Worm (Caenorhabditis elegans) whole organism, L4 larva: Measurements from ENCODE around the gene ssq-1.

ENCODE experiments used
- T20F7.1 ChIP-seq: fragments of 200-800 bp; sonication (Bioruptor generic); optimal IDR thresholded peaks from 2 replicates; lab custom pipeline; 2018; ENCODE audit warnings: mild to moderate bottlenecking, missing genetic modification characterization, missing compliant biosample characterization
- aha-1 ChIP-seq: fragments of 150-350 bp; peaks from one replicate; lab custom pipeline; 2014; ENCODE audit warnings: missing biosample characterization, missing genetic modification characterization
- cey-2 ChIP-seq: sonication (generic microtip); optimal IDR thresholded peaks from 3 replicates; lab custom pipeline; 2017; ENCODE audit warnings: missing genetic modification characterization, mild to moderate bottlenecking, missing compliant biosample characterization, antibody characterized with exemption, borderline replicate concordance; ENCODE audit not compliant: insufficient read depth
- ctbp-1 ChIP-seq: fragments of 200-800 bp; sonication (Bioruptor generic); IDR thresholded peaks from 2 replicates; pipeline ENCODE4 v1.3.6; 2022; ENCODE audit warnings: missing genetic modification reagents, missing genetic modification characterization, missing compliant biosample characterization
- daf-16 ChIP-seq, 3 experiments: sonication (generic microtip); optimal IDR thresholded peaks; 2 replicates each; lab custom pipeline; 2016 to 2017; ENCODE audit warnings: missing genetic modification characterization in 3 of 3, missing genetic modification reagents in 3 of 3, mild to moderate bottlenecking in 2 of 3, missing compliant biosample characterization in 2 of 3, missing biosample characterization in 1 of 3, moderate library complexity in 1 of 3
- daf-19 ChIP-seq: fragments of 200-800 bp; sonication (Bioruptor generic); conservative IDR thresholded peaks from 2 replicates; pipeline ENCODE4 v1.3.6; 2022; ENCODE audit warnings: missing genetic modification characterization, missing compliant biosample characterization
- dmd-6 ChIP-seq: fragments of 200-800 bp; sonication (Bioruptor generic); IDR thresholded peaks from 2 replicates; pipeline ENCODE4 v1.3.6; 2022; ENCODE audit warnings: missing genetic modification reagents, missing genetic modification characterization, missing compliant biosample characterization
- dmd-8 ChIP-seq: fragments of 200-800 bp; sonication (Bioruptor generic); IDR thresholded peaks from 2 replicates; pipeline ENCODE4 v1.3.6; 2022; ENCODE audit warnings: missing genetic modification characterization, missing compliant biosample characterization
- dpl-1 ChIP-seq: fragments of 150-350 bp; optimal IDR thresholded peaks from 2 replicates; lab custom pipeline; 2014; ENCODE audit warnings: missing biosample characterization, missing genetic modification reagents, missing genetic modification characterization
- dve-1 ChIP-seq: sonication (generic microtip); optimal IDR thresholded peaks from 2 replicates; lab custom pipeline; 2017; ENCODE audit warnings: antibody characterized with exemption, mild to moderate bottlenecking, missing genetic modification characterization, missing compliant biosample characterization; ENCODE audit not compliant: insufficient read depth
- egl-27 ChIP-seq: sonication (generic microtip); optimal IDR thresholded peaks from 3 replicates; lab custom pipeline; 2017; ENCODE audit warnings: missing biosample characterization, missing genetic modification reagents, missing genetic modification characterization
- hif-1 ChIP-seq, 2 experiments: sonication (generic microtip); optimal IDR thresholded peaks; 2 replicates each; lab custom pipeline; 2016 to 2017; ENCODE audit warnings: missing compliant biosample characterization in 2 of 2, missing genetic modification characterization in 2 of 2, missing genetic modification reagents in 2 of 2, missing genotype in 2 of 2, mild to moderate bottlenecking in 1 of 2
- hlh-11 ChIP-seq: fragments of 200-800 bp; sonication (Bioruptor generic); optimal IDR thresholded peaks from 2 replicates; lab custom pipeline; 2018; ENCODE audit warnings: mild to moderate bottlenecking, missing genetic modification characterization, missing compliant biosample characterization
- hlh-30 ChIP-seq: sonication (generic microtip); optimal IDR thresholded peaks from 2 replicates; lab custom pipeline; 2017; ENCODE audit warnings: antibody characterized with exemption, mild to moderate bottlenecking, missing genetic modification characterization, missing compliant biosample characterization; ENCODE audit not compliant: insufficient read depth
- hmg-1.1 ChIP-seq: fragments of 200-800 bp; sonication (Bioruptor generic); IDR thresholded peaks from 2 replicates; pipeline ENCODE4 v1.3.6; 2022; ENCODE audit warnings: missing genetic modification reagents, missing genetic modification characterization, missing compliant biosample characterization
- jun-1 ChIP-seq: fragments of 150-350 bp; optimal IDR thresholded peaks from 2 replicates; lab custom pipeline; 2014; ENCODE audit warnings: missing biosample characterization, missing genetic modification reagents, missing genetic modification characterization
- lin-1 ChIP-seq: fragments of 200-800 bp; sonication (Bioruptor generic); IDR thresholded peaks from 2 replicates; pipeline ENCODE4 v1.3.6; 2022; ENCODE audit warnings: missing genetic modification reagents, missing genetic modification characterization, missing compliant biosample characterization
- lsy-2 ChIP-seq, 2 experiments: fragments of 150-350 bp in 1 of 2; sonication (generic microtip) in 1 of 2; optimal IDR thresholded peaks; 2 replicates each; lab custom pipeline; 2014 to 2017; ENCODE audit warnings: missing biosample characterization in 2 of 2, missing genetic modification characterization in 2 of 2
- mdl-1 ChIP-seq, 2 experiments: fragments of 150-350 bp in 1 of 2; sonication (generic microtip) in 1 of 2; optimal IDR thresholded peaks; 2 replicates each; lab custom pipeline; 2014 to 2017; ENCODE audit warnings: missing biosample characterization in 2 of 2, missing genetic modification characterization in 2 of 2
- mep-1 ChIP-seq: fragments of 150-350 bp; sonication (generic microtip); optimal IDR thresholded peaks from 3 replicates; lab custom pipeline; 2014; ENCODE audit warnings: missing biosample characterization, missing genetic modification characterization
- mes-2 ChIP-seq: sonication (generic microtip); optimal IDR thresholded peaks from 2 replicates; lab custom pipeline; 2016; ENCODE audit warnings: missing genotype, mild to moderate bottlenecking, missing genetic modification characterization, missing compliant biosample characterization; ENCODE audit not compliant: poor library complexity, severe bottlenecking
- mxl-3 ChIP-seq: fragments of 200-800 bp; sonication (Bioruptor generic); optimal IDR thresholded peaks from 2 replicates; lab custom pipeline; 2018; ENCODE audit warnings: mild to moderate bottlenecking, missing genetic modification characterization, missing compliant biosample characterization
- nhr-102 ChIP-seq: sonication (generic microtip); optimal IDR thresholded peaks from 2 replicates; lab custom pipeline; 2016; ENCODE audit warnings: mild to moderate bottlenecking, missing genetic modification characterization, moderate library complexity, missing compliant biosample characterization
- nhr-25 ChIP-seq: sonication (generic microtip); optimal IDR thresholded peaks from 2 replicates; lab custom pipeline; 2017; ENCODE audit warnings: missing genetic modification characterization, mild to moderate bottlenecking, missing compliant biosample characterization, antibody characterized with exemption, moderate library complexity, borderline replicate concordance; ENCODE audit not compliant: insufficient read depth
- nhr-28 ChIP-seq: fragments of 150-350 bp; optimal IDR thresholded peaks from 2 replicates; lab custom pipeline; 2014; ENCODE audit warnings: missing biosample characterization, missing genetic modification characterization
- nhr-48 ChIP-seq: sonication (generic microtip); optimal IDR thresholded peaks from 2 replicates; lab custom pipeline; 2016; ENCODE audit warnings: mild to moderate bottlenecking, missing genetic modification characterization, missing compliant biosample characterization
- nhr-77 ChIP-seq: fragments of 150-350 bp; optimal IDR thresholded peaks from 2 replicates; lab custom pipeline; 2014; ENCODE audit warnings: missing biosample characterization, missing genetic modification characterization
- pha-4 ChIP-seq, 2 experiments: fragments of 150-350 bp in 1 of 2; fragments of 200-800 bp in 1 of 2; sonication (Bioruptor generic) in 1 of 2; IDR thresholded peaks in 1 of 2; optimal IDR thresholded peaks in 1 of 2; 2 replicates each; pipeline versions ENCODE4 v1.3.6 to Lab custom; 2014 to 2022; ENCODE audit warnings: missing genetic modification characterization in 2 of 2, missing genetic modification reagents in 2 of 2, missing biosample characterization in 1 of 2, missing compliant biosample characterization in 1 of 2
- php-3 ChIP-seq: fragments of 200-800 bp; sonication (Bioruptor generic); IDR thresholded peaks from 2 replicates; pipeline ENCODE4 v1.3.6; 2022; ENCODE audit warnings: missing genetic modification reagents, missing genetic modification characterization, missing compliant biosample characterization
- pqm-1 ChIP-seq: sonication (generic microtip); optimal IDR thresholded peaks from 2 replicates; lab custom pipeline; 2017; ENCODE audit warnings: missing biosample characterization, missing genetic modification characterization
- saeg-2 ChIP-seq: fragments of 200-800 bp; sonication (Bioruptor generic); IDR thresholded peaks from 2 replicates; pipeline ENCODE4 v1.3.6; 2022; ENCODE audit warnings: missing genetic modification reagents, missing genetic modification characterization, missing compliant biosample characterization
- set-16 ChIP-seq: fragments of 200-800 bp; sonication (Bioruptor generic); IDR thresholded peaks from 2 replicates; pipeline ENCODE4 v1.3.6; 2022; ENCODE audit warnings: missing genetic modification reagents, missing genetic modification characterization, missing compliant biosample characterization
- skn-1 ChIP-seq: fragments of 150-350 bp; optimal IDR thresholded peaks from 2 replicates; lab custom pipeline; 2014; ENCODE audit warnings: missing biosample characterization, missing genetic modification characterization
- spr-1 ChIP-seq: sonication (generic microtip); optimal IDR thresholded peaks from 2 replicates; lab custom pipeline; 2016; ENCODE audit warnings: mild to moderate bottlenecking, missing genetic modification characterization, missing compliant biosample characterization
- unc-62 ChIP-seq, 3 experiments: fragments of 150-350 bp in 1 of 3; sonication (generic microtip); optimal IDR thresholded peaks in 2 of 3; peaks in 1 of 3; 1 replicate in 1 of 3; 2 replicates in 2 of 3; lab custom pipeline; 2014 to 2017; ENCODE audit warnings: missing biosample characterization in 3 of 3, missing genetic modification characterization in 3 of 3, missing genetic modification reagents in 3 of 3, missing genotype in 1 of 3
- zfp-3 ChIP-seq: fragments of 200-800 bp; sonication (Bioruptor generic); conservative IDR thresholded peaks from 2 replicates; pipeline ENCODE4 v1.3.6; 2022; ENCODE audit warnings: missing genetic modification reagents, missing genetic modification characterization, missing compliant biosample characterization
- ztf-11 ChIP-seq: fragments of 150-350 bp; optimal IDR thresholded peaks from 2 replicates; lab custom pipeline; 2014; ENCODE audit warnings: missing biosample characterization, missing genetic modification characterization

The ssq-1 gene

DNA sequence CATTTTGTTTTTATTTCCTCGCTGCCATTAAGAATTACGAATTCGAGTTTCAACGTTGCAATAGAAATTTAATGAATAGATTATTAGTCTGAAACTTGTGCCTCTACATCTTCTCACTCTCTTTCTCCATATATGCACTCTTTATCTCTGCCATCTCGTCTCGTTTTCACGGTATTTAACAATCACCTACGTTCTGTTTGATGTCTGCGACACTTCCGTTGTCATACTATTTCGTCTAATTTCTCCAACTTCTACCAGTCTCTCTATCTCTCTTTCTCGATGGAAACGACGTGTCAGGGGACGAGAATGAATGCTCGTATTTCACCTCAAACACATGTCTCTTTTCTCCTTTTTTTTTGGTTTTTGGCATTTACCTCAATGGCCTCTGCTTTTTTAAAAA lies 21.5 kb downstream of the ssq-1 start (continued):
- TF ChIP-seq nhr-48 (tag; lab: Kevin White, UChicago) (peak; percentile 60), pha-4 (GFP tag; IDR thresholded peaks at IDR 0.05; lab: Robert Waterston, UW) (no peak), pha-4 (tag; optimal IDR thresholded peaks at IDR 0.05; lab: Kevin White, UChicago) (no peak), mes-2 (peak; percentile 37), set-16 (GFP tag; lab: Robert Waterston, UW) (no peak), nhr-25 (no peak), skn-1 (tag; lab: Kevin White, UChicago) (no peak), aha-1 (peak; percentile 60), ztf-11 (tag; lab: Kevin White, UChicago) (no peak), dmd-8 (no peak), nhr-102 (tag; lab: Kevin White, UChicago) (no peak), daf-19 (no peak), jun-1 (no peak), lin-1 (GFP tag; lab: Robert Waterston, UW) (peak; percentile 30; the same call in 1 of the 2 replicates), ctbp-1 (GFP tag; lab: Robert Waterston, UW) (no peak), hif-1 (tag; optimal IDR thresholded peaks at IDR 0.05; lab: Kevin White, UChicago) (peak in 1 of 2 experiments; percentile 8)

ce11 chrIV:9875646-9876045 lies 23.3 kb downstream of the ssq-1 start:
- TF ChIP-seq hmg-1.1 (GFP tag; lab: Robert Waterston, UW) (no peak), hlh-30 (peak; percentile 76), zfp-3 (GFP tag; lab: Robert Waterston, UW) (no peak), egl-27 (tag; lab: Kevin White, UChicago) (no peak), set-16 (GFP tag; lab: Robert Waterston, UW) (no peak), lsy-2 (tag; optimal IDR thresholded peaks at IDR 0.05; lab: Kevin White, UChicago) (peak in 1 of 2 experiments; percentile 60), nhr-102 (tag; lab: Kevin White, UChicago) (no peak), cey-2 (peak; percentile 44), nhr-28 (tag; lab: Kevin White, UChicago) (peak; percentile 87), php-3 (0 out of 2 replicates have a peak, but pooled peaks have one; percentile 20), dmd-6 (peak; percentile 92), T20F7.1 (GFP tag; lab: Kevin White, UChicago) (peak; percentile 44), nhr-48 (tag; lab: Kevin White, UChicago) (peak; percentile 81), mes-2 (no peak), daf-16 (GFP tag; optimal IDR thresholded peaks at IDR 0.05; lab: Kevin White, UChicago) (no peak), daf-16 (tag; optimal IDR thresholded peaks at IDR 0.05; lab: Kevin White, UChicago) (peak; percentile 88), dve-1 (peak; percentile 74), mdl-1 (tag; optimal IDR thresholded peaks at IDR 0.05; lab: Kevin White, UChicago) (peak in 1 of 2 experiments; percentile 81), hlh-11 (tag; lab: Kevin White, UChicago) (peak; percentile 80), saeg-2 (GFP tag; lab: Robert Waterston, UW) (no peak), mep-1 (peak; percentile 50), mxl-3 (GFP tag; lab: Kevin White, UChicago) (peak; percentile 90), nhr-77 (tag; lab: Kevin White, UChicago) (no peak), pqm-1 (tag; lab: Kevin White, UChicago) (peak; percentile 11), jun-1 (no peak), dpl-1 (GFP tag; lab: Kevin White, UChicago) (peak; percentile 14), spr-1 (tag; lab: Kevin White, UChicago) (no peak), unc-62 (GFP tag; optimal IDR thresholded peaks at IDR 0.05 in 1 of 2; lab: Kevin White, UChicago) (peak in 1 of 2 experiments; percentile 43), unc-62 (tag; optimal IDR thresholded peaks at IDR 0.05; lab: Kevin White, UChicago) (no peak)
- TF ChIP-seq, all 104 proteins: peak for 17
